Fruit fly (Drosophila melanogaster) whole organism, adult: ENCODE results near the gene waw.
A peak's percentile ranks its signal among the peaks of the same experiment; 100 is the strongest.

ENCODE experiments used
- CG11617 ChIP-seq: fragments of 200-800 bp; sonication (Bioruptor generic); optimal IDR thresholded peaks from 2 replicates; lab custom pipeline; 2017; ENCODE audit warnings: mild to moderate bottlenecking, missing biosample characterization, missing genetic modification reagents, missing genetic modification characterization
- CG12768 ChIP-seq: fragments of 200-800 bp; sonication (Bioruptor generic); optimal IDR thresholded peaks from 2 replicates; lab custom pipeline; 2017; ENCODE audit warnings: missing biosample characterization, missing genetic modification characterization, mild to moderate bottlenecking, moderate library complexity, missing genetic modification reagents
- CG14711 ChIP-seq: fragments of 200-800 bp; sonication (Bioruptor generic); optimal IDR thresholded peaks from 2 replicates; lab custom pipeline; 2018; ENCODE audit warnings: missing biosample characterization, mild to moderate bottlenecking, missing genetic modification characterization, moderate library complexity
- CG1620 ChIP-seq: fragments of 200-800 bp; sonication (Bioruptor generic); optimal IDR thresholded peaks from 2 replicates; lab custom pipeline; 2016; ENCODE audit warnings: missing biosample characterization, missing genetic modification characterization
- CG7045 ChIP-seq: fragments of 200-800 bp; sonication (Bioruptor generic); optimal IDR thresholded peaks from 2 replicates; lab custom pipeline; 2017; ENCODE audit warnings: missing biosample characterization, mild to moderate bottlenecking, missing genetic modification characterization
- CG7101 ChIP-seq: fragments of 200-800 bp; sonication (Bioruptor generic); optimal IDR thresholded peaks from 2 replicates; lab custom pipeline; 2018; ENCODE audit warnings: missing biosample characterization, mild to moderate bottlenecking, missing genetic modification characterization, moderate library complexity
- Clk ChIP-seq: fragments of 200-800 bp; sonication (Bioruptor generic); optimal IDR thresholded peaks from 2 replicates; lab custom pipeline; 2017; ENCODE audit warnings: missing biosample characterization, missing genetic modification characterization
- Crg-1 ChIP-seq: fragments of 200-800 bp; sonication (Bioruptor generic); optimal IDR thresholded peaks from 2 replicates; lab custom pipeline; 2016; ENCODE audit warnings: missing biosample characterization, missing genetic modification characterization
- cic ChIP-seq: fragments of 200-800 bp; sonication (Bioruptor generic); optimal IDR thresholded peaks from 2 replicates; lab custom pipeline; 2017; ENCODE audit warnings: missing biosample characterization, mild to moderate bottlenecking, missing genetic modification characterization, moderate library complexity
- cnc ChIP-seq, 2 experiments: fragments of >200 bp; optimal IDR thresholded peaks; 2 replicates each; lab custom pipeline; 2017
- ovo ChIP-seq: fragments of 200-800 bp; sonication (Bioruptor generic); optimal IDR thresholded peaks from 2 replicates; lab custom pipeline; 2016; ENCODE audit warnings: missing biosample characterization, missing genetic modification characterization
- pad ChIP-seq: fragments of 200-800 bp; sonication (Bioruptor generic); optimal IDR thresholded peaks from 3 replicates; lab custom pipeline; 2017; ENCODE audit warnings: missing biosample characterization, missing genetic modification characterization, mild to moderate bottlenecking, moderate library complexity, missing genetic modification reagents
- tj ChIP-seq: fragments of 200-800 bp; sonication (Bioruptor generic); optimal IDR thresholded peaks from 3 replicates; lab custom pipeline; 2017; ENCODE audit warnings: missing biosample characterization, mild to moderate bottlenecking, missing genetic modification characterization, moderate library complexity
- toe ChIP-seq: fragments of 200-800 bp; sonication (Bioruptor generic); optimal IDR thresholded peaks from 2 replicates; lab custom pipeline; 2016; ENCODE audit warnings: missing biosample characterization, missing genetic modification characterization

dm6 chrX:21353541-21353940, 9.3 kb upstream of the waw start:
- no peak for TF ChIP-seq toe
- no peak for TF ChIP-seq Clk
- no peak for TF ChIP-seq Crg-1 (GFP tag; lab: Kevin White, UChicago)
- no peak for TF ChIP-seq CG14711 (tag; lab: Kevin White, UChicago)
- no peak for TF ChIP-seq CG11617 (GFP tag; lab: Kevin White, UChicago)
- peak; percentile 69 for TF ChIP-seq cic
- TF ChIP-seq cnc (optimal IDR thresholded peaks at IDR 0.05; lab: Kevin White, UChicago), result no peak
- TF ChIP-seq ovo (GFP tag; lab: Kevin White, UChicago), result no peak
- no peak for TF ChIP-seq pad (GFP tag; lab: Kevin White, UChicago)
- TF ChIP-seq CG1620 (GFP tag; lab: Kevin White, UChicago), result no peak
- TF ChIP-seq CG7045 (GFP tag; lab: Kevin White, UChicago), result no peak
- no peak for TF ChIP-seq tj (GFP tag; lab: Kevin White, UChicago)
- TF ChIP-seq CG12768 (GFP tag; lab: Kevin White, UChicago), result no peak
- no peak for TF ChIP-seq CG7101 (tag; lab: Kevin White, UChicago)
